Worm (Caenorhabditis elegans): ENCODE measurements around the gene ttr-46.

DNA sequence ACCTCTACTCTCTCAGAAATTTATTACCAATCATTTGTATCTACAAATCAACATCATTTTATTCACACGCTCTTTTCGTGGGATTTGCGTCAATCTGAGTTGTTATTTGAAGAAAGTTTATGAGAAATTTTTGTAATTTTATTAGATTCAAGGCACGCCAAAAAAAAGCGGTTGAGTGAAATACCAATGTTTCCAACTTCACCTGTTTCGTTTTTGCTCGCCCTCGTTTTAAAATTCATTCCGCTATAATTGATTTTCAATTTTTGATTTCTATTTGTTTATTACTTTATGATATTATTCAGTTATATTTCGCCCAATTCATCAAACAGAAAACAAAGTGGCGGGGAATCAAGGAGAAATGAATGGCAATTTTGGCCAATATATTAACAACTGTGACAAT, 49.7 kb downstream of the ttr-46 start, which contains the start of gene K08H10.10:
- no peak for TF ChIP-seq tab-1 (GFP tag; IDR thresholded peaks at IDR 0.05)
- no peak for TF ChIP-seq flt-1 (GFP tag; IDR thresholded peaks at IDR 0.05)
- no peak for TF ChIP-seq med-1 (GFP tag; optimal IDR thresholded peaks at IDR 0.05; ENCODE audit: insufficient read depth)
- TF ChIP-seq cog-1 (tag; optimal IDR thresholded peaks at IDR 0.05) = no peak
- TF ChIP-seq ref-1 (GFP tag; conservative IDR thresholded peaks at IDR 0.05) = no peak
- no peak for TF ChIP-seq T22C8.4 (GFP tag; IDR thresholded peaks at IDR 0.05)
- no peak for TF ChIP-seq klf-2 (GFP tag; conservative IDR thresholded peaks at IDR 0.05)
- no peak for TF ChIP-seq ztf-23 (GFP tag; IDR thresholded peaks at IDR 0.05)
- TF ChIP-seq ztf-29 (GFP tag; IDR thresholded peaks at IDR 0.05) = no peak
